Worm (Caenorhabditis elegans): Measurements from ENCODE around the gene tat-3.

tat-3 gene

DNA sequence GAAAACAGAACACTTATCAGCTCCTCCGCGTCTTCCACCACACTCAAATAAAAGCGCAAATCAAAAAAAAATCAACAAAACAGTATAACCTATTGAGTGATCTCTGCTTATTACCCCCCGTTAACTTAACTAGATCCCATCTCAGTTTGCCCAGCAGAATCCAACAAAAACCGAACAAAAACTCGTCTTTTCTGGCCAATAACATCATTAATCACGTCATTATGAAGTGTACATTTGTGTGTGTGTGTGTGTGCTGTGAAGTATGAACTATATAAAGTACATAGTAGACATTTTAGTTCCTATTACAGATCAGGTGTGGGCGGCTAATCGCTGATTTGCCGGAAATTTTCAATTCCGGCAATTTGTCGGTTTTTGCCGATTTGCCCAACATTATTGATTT, 12.4 kb downstream of the tat-3 start:
- TF ChIP-seq nhr-232 (tag; optimal IDR thresholded peaks at IDR 0.05) (no peak), ceh-6 (GFP tag; optimal IDR thresholded peaks at IDR 0.05) (no peak), T23F11.4 (GFP tag; optimal IDR thresholded peaks at IDR 0.05) (no peak), sox-2 (GFP tag; IDR thresholded peaks at IDR 0.05) (no peak), elt-2 (tag; optimal IDR thresholded peaks at IDR 0.05) (no peak), unc-86 (tag; optimal IDR thresholded peaks at IDR 0.05) (no peak), rnt-1 (tag; optimal IDR thresholded peaks at IDR 0.05) (no peak), pha-4 (tag; optimal IDR thresholded peaks at IDR 0.05) (no peak), F13H6.1 (tag; optimal IDR thresholded peaks at IDR 0.05) (no peak), gmeb-2 (tag; optimal IDR thresholded peaks at IDR 0.05) (no peak), madf-2 (tag; optimal IDR thresholded peaks at IDR 0.05) (no peak)

DNA sequence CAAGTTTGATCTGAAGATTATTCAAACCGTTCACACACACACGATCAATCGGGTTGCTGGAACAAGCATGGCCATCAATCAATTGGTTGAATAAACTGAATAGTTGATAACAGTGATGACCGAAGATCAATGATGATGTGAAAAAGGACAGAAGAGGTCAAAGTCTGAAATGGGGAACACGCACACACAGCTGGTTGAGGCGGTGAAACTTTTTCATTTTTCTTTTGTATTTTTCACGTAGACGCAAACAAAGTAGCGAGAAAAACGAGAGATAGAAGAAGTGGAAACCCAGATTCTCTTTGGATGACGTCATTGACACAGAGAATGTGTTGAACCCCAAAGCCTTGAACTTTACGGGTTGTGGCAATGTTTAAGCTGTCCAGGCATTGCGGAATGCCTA, 13.0 kb downstream of the tat-3 start:
- TF ChIP-seq npax-4 (tag; optimal IDR thresholded peaks at IDR 0.05), result no peak
- TF ChIP-seq dve-1 (tag; optimal IDR thresholded peaks at IDR 0.05), result no peak
- TF ChIP-seq fkh-6 (tag; optimal IDR thresholded peaks at IDR 0.05), result no peak
- no peak for TF ChIP-seq elt-2 (tag; optimal IDR thresholded peaks at IDR 0.05)
- no peak for TF ChIP-seq ceh-19 (GFP tag; optimal IDR thresholded peaks at IDR 0.05)
- no peak for TF ChIP-seq ceh-9 (tag; optimal IDR thresholded peaks at IDR 0.05)
- TF ChIP-seq eyg-1 (tag; optimal IDR thresholded peaks at IDR 0.05), result no peak
- TF ChIP-seq unc-86 (tag; optimal IDR thresholded peaks at IDR 0.05), result no peak
- TF ChIP-seq pqm-1 (tag; optimal IDR thresholded peaks at IDR 0.05), result no peak
- no peak for TF ChIP-seq Y22D7AL.16 (tag; optimal IDR thresholded peaks at IDR 0.05)
- no peak for TF ChIP-seq fax-1 (tag; optimal IDR thresholded peaks at IDR 0.05)
- no peak for TF ChIP-seq ceh-48 (tag; optimal IDR thresholded peaks at IDR 0.05)
- no peak for TF ChIP-seq unc-3 (GFP tag; conservative IDR thresholded peaks at IDR 0.05)
- TF ChIP-seq unc-3 (tag; optimal IDR thresholded peaks at IDR 0.05), result no peak
- no peak for TF ChIP-seq T23F11.4 (GFP tag; optimal IDR thresholded peaks at IDR 0.05)
- no peak for TF ChIP-seq K02D7.2 (tag; optimal IDR thresholded peaks at IDR 0.05)
- no peak for TF ChIP-seq hlh-8 (tag; optimal IDR thresholded peaks at IDR 0.05)

DNA sequence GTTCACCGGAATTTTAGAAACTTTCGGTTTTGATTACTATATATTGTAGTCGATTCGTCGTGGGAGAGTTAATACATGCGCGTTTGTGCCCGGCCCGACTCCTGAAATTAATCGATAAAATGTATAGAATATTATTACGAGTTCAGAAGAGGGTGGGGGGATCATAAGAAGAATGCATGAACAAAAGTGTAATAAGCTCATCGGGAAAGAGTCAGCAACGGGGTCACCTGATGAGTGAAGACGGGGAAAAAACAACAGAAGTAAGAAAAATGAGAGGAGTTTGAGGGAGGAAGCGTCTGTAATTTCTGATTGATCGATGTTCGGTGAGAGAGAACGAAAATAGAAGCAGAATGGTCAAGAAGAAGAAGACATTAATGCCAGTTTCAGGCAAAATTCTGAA, 14.4 kb downstream of the tat-3 start, which contains the start of gene W09D10.4:
W09D10.4 (minus strand) TSS at position 101 of the 400 bp plus-strand sequence.
- TF ChIP-seq sox-4 (tag; optimal IDR thresholded peaks at IDR 0.05) (no peak), T23F11.4 (GFP tag; optimal IDR thresholded peaks at IDR 0.05) (no peak), ref-2 (tag; optimal IDR thresholded peaks at IDR 0.05) (no peak)

DNA sequence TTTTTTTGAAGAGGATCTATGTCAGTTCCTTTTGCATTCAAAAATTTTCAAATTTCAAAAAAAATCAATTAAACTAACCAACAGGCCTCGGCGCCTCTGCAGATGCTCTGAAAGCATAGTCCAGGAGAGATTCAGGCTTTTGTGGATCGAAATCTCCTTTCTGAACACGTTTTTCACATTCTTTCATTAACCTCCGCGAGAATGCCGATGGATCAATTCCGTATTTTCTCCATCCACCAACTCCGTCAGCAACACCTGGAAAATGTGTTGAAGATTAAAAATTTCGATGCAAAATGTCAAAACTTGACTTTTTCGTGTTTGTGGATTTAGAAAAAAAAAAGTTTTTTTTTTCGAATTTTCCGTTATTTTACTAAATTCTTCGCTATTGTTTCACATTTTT, 16.0 kb downstream of the tat-3 start:
- no peak for TF ChIP-seq hlh-15 (tag; optimal IDR thresholded peaks at IDR 0.05)
- TF ChIP-seq pqm-1 (tag; optimal IDR thresholded peaks at IDR 0.05), result no peak
- no peak for TF ChIP-seq elt-2 (tag; optimal IDR thresholded peaks at IDR 0.05)
- no peak for TF ChIP-seq nhr-232 (tag; optimal IDR thresholded peaks at IDR 0.05)
- TF ChIP-seq ceh-24 (tag; optimal IDR thresholded peaks at IDR 0.05), result no peak
- no peak for TF ChIP-seq nhr-11 (tag; optimal IDR thresholded peaks at IDR 0.05)
- no peak for TF ChIP-seq lim-6 (tag; optimal IDR thresholded peaks at IDR 0.05)
- no peak for TF ChIP-seq pha-2 (tag; optimal IDR thresholded peaks at IDR 0.05)
- TF ChIP-seq pat-9 (tag; optimal IDR thresholded peaks at IDR 0.05), result no peak
- TF ChIP-seq ceh-6 (GFP tag; optimal IDR thresholded peaks at IDR 0.05), result no peak
- no peak for TF ChIP-seq ceh-48 (tag; optimal IDR thresholded peaks at IDR 0.05)
- no peak for TF ChIP-seq K02D7.2 (tag; optimal IDR thresholded peaks at IDR 0.05)
- TF ChIP-seq madf-2 (tag; optimal IDR thresholded peaks at IDR 0.05), result no peak
- no peak for TF ChIP-seq K09A11.1 (tag; optimal IDR thresholded peaks at IDR 0.05; ENCODE audit: insufficient read depth)
- TF ChIP-seq hlh-6 (tag; optimal IDR thresholded peaks at IDR 0.05), result no peak
- no peak for TF ChIP-seq C38D4.7 (GFP tag; optimal IDR thresholded peaks at IDR 0.05)
- TF ChIP-seq npax-4 (tag; optimal IDR thresholded peaks at IDR 0.05), result no peak
- no peak for TF ChIP-seq syd-9 (tag; optimal IDR thresholded peaks at IDR 0.05)
- TF ChIP-seq ahr-1 (tag; optimal IDR thresholded peaks at IDR 0.05), result no peak
- no peak for TF ChIP-seq fax-1 (tag; optimal IDR thresholded peaks at IDR 0.05)
